Fruit fly (Drosophila melanogaster): Measurements from ENCODE around the gene Mettl14.

The Mettl14 gene

dm6 chr2L:8325150-8325549, 16.9 kb downstream of the Mettl14 start, which contains the start of gene CG7781 (continued):
- TF ChIP-seq CG4617 (GFP tag; optimal IDR thresholded peaks at IDR 0.05; ENCODE audit: borderline replicate concordance) = no peak
- no peak for TF ChIP-seq CG17359 (tag; optimal IDR thresholded peaks at IDR 0.05)
- TF ChIP-seq dan (GFP tag; IDR thresholded peaks at IDR 0.05) = no peak
- TF ChIP-seq slou (GFP tag; optimal IDR thresholded peaks at IDR 0.05) = no peak
- peak; percentile 7 for TF ChIP-seq Nf-YC (tag; optimal IDR thresholded peaks at IDR 0.05)
- peak; percentile 76 for TF ChIP-seq z (GFP tag; IDR thresholded peaks at IDR 0.05)
- TF ChIP-seq Chrac-16 (GFP tag; optimal IDR thresholded peaks at IDR 0.05) = no peak
- no peak for TF ChIP-seq CG12659 (GFP tag; optimal IDR thresholded peaks at IDR 0.05)
- TF ChIP-seq ERR (GFP tag; optimal IDR thresholded peaks at IDR 0.05) = no peak
- peak; percentile 70 for TF ChIP-seq Med (GFP tag)
- TF ChIP-seq CkIIα-i1 (GFP tag; IDR thresholded peaks at IDR 0.05) = no peak
- no peak for TF ChIP-seq CG31441 (GFP tag; IDR thresholded peaks at IDR 0.05)
- TF ChIP-seq Rfx (GFP tag; IDR thresholded peaks at IDR 0.05) = 0 out of 2 replicates have a peak, but pooled peaks have one; percentile 19
- TF ChIP-seq knrl (GFP tag; IDR thresholded peaks at IDR 0.05; ENCODE audit: partially characterized antibody) = no peak
- TF ChIP-seq lola (GFP tag; optimal IDR thresholded peaks at IDR 0.05) = no peak
- TF ChIP-seq CG3281 (GFP tag; optimal IDR thresholded peaks at IDR 0.05) = no peak
- TF ChIP-seq Oli (tag; optimal IDR thresholded peaks at IDR 0.05) = no peak
- TF ChIP-seq ci (GFP tag; IDR thresholded peaks at IDR 0.05) = 0 out of 3 replicates have a peak, but pooled peaks have one; percentile 52
- no peak for TF ChIP-seq HLH4C (GFP tag; IDR thresholded peaks at IDR 0.05; ENCODE audit: partially characterized antibody)
- no peak for TF ChIP-seq CG1602 (GFP tag; optimal IDR thresholded peaks at IDR 0.05)
- no peak for TF ChIP-seq sna (GFP tag; IDR thresholded peaks at IDR 0.05; ENCODE audit: partially characterized antibody)
- no peak for TF ChIP-seq CG8478 (optimal IDR thresholded peaks at IDR 0.05)
- no peak for TF ChIP-seq CG1832 (GFP tag; optimal IDR thresholded peaks at IDR 0.05)
- 0 out of 2 replicates have a peak, but pooled peaks have one; percentile 29 for TF ChIP-seq CG14441 (GFP tag; IDR thresholded peaks at IDR 0.05)
- no peak for TF ChIP-seq mam (GFP tag; optimal IDR thresholded peaks at IDR 0.05)
- peak; percentile 45 for TF ChIP-seq cg (GFP tag; optimal IDR thresholded peaks at IDR 0.05)
- TF ChIP-seq ara (GFP tag; IDR thresholded peaks at IDR 0.05) = no peak
- no peak for TF ChIP-seq CG4404 (GFP tag; IDR thresholded peaks at IDR 0.05)
- TF ChIP-seq ken (GFP tag; IDR thresholded peaks at IDR 0.05) = no peak
- no peak for TF ChIP-seq hb (GFP tag; IDR thresholded peaks at IDR 0.05; ENCODE audit: partially characterized antibody)
- TF ChIP-seq CG6654 (GFP tag; optimal IDR thresholded peaks at IDR 0.05) = no peak
- TF ChIP-seq trh (GFP tag; optimal IDR thresholded peaks at IDR 0.05) = no peak
- TF ChIP-seq sr (GFP tag; IDR thresholded peaks at IDR 0.05) = no peak
- TF ChIP-seq tx (GFP tag; optimal IDR thresholded peaks at IDR 0.05) = no peak
- no peak for TF ChIP-seq sd (tag; optimal IDR thresholded peaks at IDR 0.05)
- TF ChIP-seq pb (GFP tag; optimal IDR thresholded peaks at IDR 0.05) = no peak
- TF ChIP-seq CG3847 (GFP tag; IDR thresholded peaks at IDR 0.05) = no peak
- no peak for TF ChIP-seq Mrtf (GFP tag; IDR thresholded peaks at IDR 0.05)
- TF ChIP-seq CHES-1-like (GFP tag; optimal IDR thresholded peaks at IDR 0.05) = no peak
- no peak for TF ChIP-seq Lim3 (GFP tag; IDR thresholded peaks at IDR 0.05)
- TF ChIP-seq H2.0 (GFP tag; IDR thresholded peaks at IDR 0.05) = no peak
- TF ChIP-seq bab2 (GFP tag; optimal IDR thresholded peaks at IDR 0.05) = no peak
- no peak for TF ChIP-seq CG12236 (GFP tag; optimal IDR thresholded peaks at IDR 0.05)
- TF ChIP-seq wek (GFP tag; optimal IDR thresholded peaks at IDR 0.05) = no peak
- TF ChIP-seq zen (tag; optimal IDR thresholded peaks at IDR 0.05) = no peak
- TF ChIP-seq CG9215 (GFP tag; IDR thresholded peaks at IDR 0.05) = no peak
- no peak for TF ChIP-seq pho (GFP tag; optimal IDR thresholded peaks at IDR 0.05)
